Fruit fly (Drosophila melanogaster) whole organism, embryonic: ENCODE results near the gene Shaw.

Experiments used
- Antp ChIP-seq: fragments of 200-800 bp; sonication (Bioruptor generic); optimal IDR thresholded peaks from 3 replicates; lab custom pipeline; 2016; ENCODE audit warnings: missing biosample characterization, missing genetic modification characterization
- CG10366 ChIP-seq: fragments of 200-800 bp; sonication (Bioruptor generic); IDR thresholded peaks from 2 replicates; pipeline ENCODE4 v1.3.6; 2022; ENCODE audit warnings: missing biosample characterization, missing genetic modification characterization
- CG11560 ChIP-seq: fragments of 200-800 bp; sonication (Bioruptor generic); IDR thresholded peaks from 3 replicates; pipeline ENCODE4 v1.3.6; 2022; ENCODE audit warnings: missing biosample characterization, missing genetic modification characterization
- CG11723 ChIP-seq: fragments of 200-800 bp; sonication (Bioruptor generic); optimal IDR thresholded peaks from 2 replicates; lab custom pipeline; 2017; ENCODE audit warnings: missing biosample characterization, mild to moderate bottlenecking, missing genetic modification characterization
- CG12236 ChIP-seq: fragments of 200-800 bp; sonication (Bioruptor generic); optimal IDR thresholded peaks from 2 replicates; lab custom pipeline; 2016; ENCODE audit warnings: missing biosample characterization, missing genetic modification characterization
- CG12769 ChIP-seq: fragments of 200-800 bp; sonication (Bioruptor generic); optimal IDR thresholded peaks from 2 replicates; lab custom pipeline; 2019; ENCODE audit warnings: missing biosample characterization, mild to moderate bottlenecking, missing genetic modification characterization, moderate library complexity
- CG13123 ChIP-seq: fragments of 200-800 bp; sonication (Bioruptor generic); optimal IDR thresholded peaks from 2 replicates; lab custom pipeline; 2016; ENCODE audit warnings: missing biosample characterization, missing genetic modification characterization
- CG13424 ChIP-seq: fragments of 200-800 bp; sonication (Bioruptor generic); optimal IDR thresholded peaks from 2 replicates; lab custom pipeline; 2019; ENCODE audit warnings: missing biosample characterization, mild to moderate bottlenecking, missing genetic modification characterization, moderate library complexity
- CG13624 ChIP-seq: fragments of 200-800 bp; sonication (Bioruptor generic); optimal IDR thresholded peaks from 2 replicates; lab custom pipeline; 2016; ENCODE audit warnings: missing biosample characterization, missing genetic modification characterization
- CG15601 ChIP-seq: fragments of 200-800 bp; sonication (Bioruptor generic); optimal IDR thresholded peaks from 3 replicates; lab custom pipeline; 2019; ENCODE audit warnings: missing biosample characterization, mild to moderate bottlenecking, missing genetic modification characterization, moderate library complexity
- CG16863 ChIP-seq: fragments of 200-800 bp; sonication (Bioruptor generic); optimal IDR thresholded peaks from 3 replicates; lab custom pipeline; 2016; ENCODE audit warnings: missing biosample characterization, missing genetic modification characterization
- CG17328 ChIP-seq: fragments of 200-800 bp; sonication (Bioruptor generic); IDR thresholded peaks from 2 replicates; pipeline ENCODE4 v1.3.6; 2022; ENCODE audit warnings: missing biosample characterization, missing genetic modification characterization
- CG17829 ChIP-seq: fragments of 200-800 bp; optimal IDR thresholded peaks from 2 replicates; lab custom pipeline; 2019; ENCODE audit warnings: missing biosample characterization, mild to moderate bottlenecking, missing genetic modification characterization, moderate library complexity
- CG18599 ChIP-seq: fragments of 200-800 bp; sonication (Bioruptor generic); optimal IDR thresholded peaks from 3 replicates; lab custom pipeline; 2017; ENCODE audit warnings: missing biosample characterization, missing genetic modification characterization, mild to moderate bottlenecking, moderate library complexity, missing genetic modification reagents
- CG30403 ChIP-seq: fragments of 200-800 bp; sonication (Bioruptor generic); optimal IDR thresholded peaks from 3 replicates; lab custom pipeline; 2016; ENCODE audit warnings: missing biosample characterization, missing genetic modification characterization
- CG3838 ChIP-seq: fragments of 200-800 bp; sonication (Bioruptor generic); optimal IDR thresholded peaks from 3 replicates; lab custom pipeline; 2016; ENCODE audit warnings: missing biosample characterization, missing genetic modification characterization
- CG4617 ChIP-seq: fragments of 200-800 bp; sonication (Bioruptor generic); optimal IDR thresholded peaks from 3 replicates; lab custom pipeline; 2016; ENCODE audit warnings: missing biosample characterization, missing genetic modification characterization, borderline replicate concordance
- CG4820 ChIP-seq: fragments of 200-800 bp; sonication (Bioruptor generic); optimal IDR thresholded peaks from 3 replicates; lab custom pipeline; 2016; ENCODE audit warnings: missing biosample characterization, missing genetic modification characterization
- CG5953 ChIP-seq: fragments of 200-800 bp; sonication (Bioruptor generic); IDR thresholded peaks from 2 replicates; pipeline ENCODE4 v1.3.6; 2022; ENCODE audit warnings: missing biosample characterization, missing genetic modification characterization
- CG8290 ChIP-seq, 3 experiments: fragments of 200-800 bp; sonication (Bioruptor generic); optimal IDR thresholded peaks; 2 replicates each; lab custom pipeline; 2016 to 2019; ENCODE audit warnings: missing biosample characterization in 3 of 3, missing genetic modification characterization in 3 of 3, mild to moderate bottlenecking in 2 of 3, moderate library complexity in 1 of 3
- CG8388 ChIP-seq: fragments of 200-800 bp; sonication (Bioruptor generic); optimal IDR thresholded peaks from 2 replicates; lab custom pipeline; 2019; ENCODE audit warnings: missing biosample characterization, mild to moderate bottlenecking, missing genetic modification characterization, moderate library complexity
- CG8478 ChIP-seq: fragments of >200 bp; optimal IDR thresholded peaks from 2 replicates; lab custom pipeline; 2018
- CG9797 ChIP-seq: fragments of 200-800 bp; sonication (Bioruptor generic); optimal IDR thresholded peaks from 3 replicates; lab custom pipeline; 2018; ENCODE audit warnings: missing biosample characterization, mild to moderate bottlenecking, missing genetic modification characterization
- Fer1 ChIP-seq: fragments of 200-800 bp; sonication (Bioruptor generic); optimal IDR thresholded peaks from 2 replicates; lab custom pipeline; 2017; ENCODE audit warnings: missing biosample characterization, mild to moderate bottlenecking, missing genetic modification characterization
- Fer3 ChIP-seq: fragments of 200-800 bp; sonication (Bioruptor generic); optimal IDR thresholded peaks from 2 replicates; lab custom pipeline; 2018; ENCODE audit warnings: missing biosample characterization, mild to moderate bottlenecking, missing genetic modification characterization, moderate library complexity
- Hand ChIP-seq: fragments of 200-800 bp; sonication (Bioruptor generic); optimal IDR thresholded peaks from 2 replicates; lab custom pipeline; 2017; ENCODE audit warnings: mild to moderate bottlenecking, missing biosample characterization, missing genetic modification reagents, missing genetic modification characterization
- Hmx ChIP-seq: fragments of 200-800 bp; sonication (Bioruptor generic); optimal IDR thresholded peaks from 2 replicates; lab custom pipeline; 2016; ENCODE audit warnings: missing biosample characterization, missing genetic modification characterization
- Hr3 ChIP-seq: fragments of 200-800 bp; sonication (Bioruptor generic); optimal IDR thresholded peaks from 3 replicates; lab custom pipeline; 2016; ENCODE audit warnings: missing biosample characterization, missing genetic modification characterization
- Jarid2 ChIP-seq: fragments of 200-800 bp; sonication (Bioruptor generic); optimal IDR thresholded peaks from 3 replicates; lab custom pipeline; 2017; ENCODE audit warnings: mild to moderate bottlenecking, missing biosample characterization, missing genetic modification reagents, missing genetic modification characterization
- Kr ChIP-seq: fragments of 200-800 bp; sonication (Bioruptor generic); optimal IDR thresholded peaks from 2 replicates; lab custom pipeline; 2017; ENCODE audit warnings: missing biosample characterization, mild to moderate bottlenecking, missing genetic modification characterization
- MTF-1 ChIP-seq: fragments of 200-800 bp; sonication (Bioruptor generic); optimal IDR thresholded peaks from 2 replicates; lab custom pipeline; 2018; ENCODE audit warnings: missing biosample characterization, mild to moderate bottlenecking, missing genetic modification characterization, borderline replicate concordance
- Mad ChIP-seq: fragments of 200-800 bp; sonication (Bioruptor generic); optimal IDR thresholded peaks from 2 replicates; lab custom pipeline; 2016; ENCODE audit warnings: missing biosample characterization, missing genetic modification characterization
- Med ChIP-seq: fragments of 200-800 bp; sonication (Bioruptor generic); peaks from one replicate; lab custom pipeline; 2016; ENCODE audit warnings: missing biosample characterization, missing genetic modification characterization, mild to moderate bottlenecking, inconsistent platforms, moderate library complexity
- Oaz ChIP-seq: fragments of 200-800 bp; sonication (Bioruptor generic); IDR thresholded peaks from 2 replicates; pipeline ENCODE4 v1.3.6; 2022; ENCODE audit warnings: missing biosample characterization, missing genetic modification characterization
- Pdp1 ChIP-seq, 2 experiments: fragments of 200-800 bp; sonication (Bioruptor generic); optimal IDR thresholded peaks; 3 replicates each; lab custom pipeline; 2016; ENCODE audit warnings: missing biosample characterization in 2 of 2, missing genetic modification characterization in 2 of 2, mild to moderate bottlenecking in 1 of 2, moderate library complexity in 1 of 2
- Sry-δ ChIP-seq: fragments of 200-800 bp; sonication (Bioruptor generic); optimal IDR thresholded peaks from 2 replicates; lab custom pipeline; 2016; ENCODE audit warnings: missing biosample characterization, missing genetic modification characterization
- abd-A ChIP-seq: fragments of 200-800 bp; sonication (Bioruptor generic); optimal IDR thresholded peaks from 3 replicates; lab custom pipeline; 2019; ENCODE audit warnings: missing biosample characterization, mild to moderate bottlenecking, missing genetic modification characterization, moderate library complexity
- esg ChIP-seq: fragments of 200-800 bp; sonication (Bioruptor generic); conservative IDR thresholded peaks from 2 replicates; pipeline ENCODE4 v1.3.6; 2022; ENCODE audit warnings: missing biosample characterization, missing genetic modification characterization
- fd64A ChIP-seq: fragments of 200-800 bp; sonication (Bioruptor generic); optimal IDR thresholded peaks from 3 replicates; lab custom pipeline; 2018; ENCODE audit warnings: missing biosample characterization, mild to moderate bottlenecking, missing genetic modification characterization
- her ChIP-seq: fragments of 200-800 bp; sonication (Bioruptor generic); optimal IDR thresholded peaks from 2 replicates; lab custom pipeline; 2016; ENCODE audit warnings: missing biosample characterization, missing genetic modification characterization
- hth ChIP-seq: fragments of >200 bp; optimal IDR thresholded peaks from 2 replicates; lab custom pipeline; 2017; ENCODE audit warnings: inconsistent platforms
- mirr ChIP-seq: fragments of 200-800 bp; sonication (Bioruptor generic); optimal IDR thresholded peaks from 3 replicates; lab custom pipeline; 2018; ENCODE audit warnings: missing biosample characterization, mild to moderate bottlenecking, missing genetic modification characterization
- nom ChIP-seq: fragments of 200-800 bp; sonication (Bioruptor generic); optimal IDR thresholded peaks from 2 replicates; lab custom pipeline; 2017; ENCODE audit warnings: missing biosample characterization, missing genetic modification characterization, mild to moderate bottlenecking, moderate library complexity, missing genetic modification reagents
- slbo ChIP-seq: fragments of 200-800 bp; sonication (Bioruptor generic); IDR thresholded peaks from 2 replicates; pipeline ENCODE4 v1.3.6; 2022; ENCODE audit warnings: missing biosample characterization, missing genetic modification characterization
- sr ChIP-seq: fragments of 200-800 bp; sonication (Bioruptor generic); IDR thresholded peaks from 3 replicates; pipeline ENCODE4 v1.3.6; 2022; ENCODE audit warnings: missing biosample characterization, missing genetic modification characterization
- sug ChIP-seq: fragments of 200-800 bp; optimal IDR thresholded peaks from 2 replicates; lab custom pipeline; 2019; ENCODE audit warnings: missing biosample characterization, mild to moderate bottlenecking, missing genetic modification characterization, moderate library complexity
- tio ChIP-seq: fragments of 200-800 bp; sonication (Bioruptor generic); optimal IDR thresholded peaks from 2 replicates; lab custom pipeline; 2017; ENCODE audit warnings: missing biosample characterization, missing genetic modification characterization, inconsistent platforms
- ttk ChIP-seq: fragments of 200-800 bp; sonication (Bioruptor generic); IDR thresholded peaks from 2 replicates; pipeline ENCODE4 v2.1.2; 2022; ENCODE audit warnings: missing biosample characterization, missing genetic modification characterization
- wdn ChIP-seq: fragments of 200-800 bp; sonication (Bioruptor generic); IDR thresholded peaks from 2 replicates; pipeline ENCODE4 v1.3.6; 2022; ENCODE audit warnings: missing biosample characterization, missing genetic modification characterization
- zfh2 ChIP-seq: fragments of 200-800 bp; sonication (Bioruptor generic); optimal IDR thresholded peaks from 2 replicates; lab custom pipeline; 2016; ENCODE audit warnings: missing biosample characterization, missing genetic modification characterization

The Shaw gene

dm6 chr2L:3772937-3773623, 55.1 kb downstream of the Shaw start (continued):
- TF ChIP-seq CG8478 (lab: Kevin White, UChicago) = no peak
- TF ChIP-seq esg (GFP tag; lab: Robert Waterston, UW) = no peak
- TF ChIP-seq CG5953 (GFP tag; lab: Robert Waterston, UW) = no peak
- no peak for TF ChIP-seq zfh2 (GFP tag; lab: Kevin White, UChicago)
- no peak for TF ChIP-seq sr (GFP tag; lab: Robert Waterston, UW)
- peak; percentile 34 for TF ChIP-seq CG4820 (GFP tag; lab: Kevin White, UChicago)
- TF ChIP-seq Sry-δ (GFP tag; lab: Kevin White, UChicago) = no peak
- no peak for TF ChIP-seq CG13624 (GFP tag; lab: Kevin White, UChicago)
- TF ChIP-seq Mad (GFP tag; lab: Kevin White, UChicago) = no peak
- TF ChIP-seq CG12236 (GFP tag; lab: Kevin White, UChicago) = no peak
- TF ChIP-seq CG3838 (GFP tag; lab: Kevin White, UChicago) = no peak
- no peak for TF ChIP-seq CG13123 (GFP tag; lab: Kevin White, UChicago)
- no peak for TF ChIP-seq Hmx (GFP tag; lab: Kevin White, UChicago)
- no peak for TF ChIP-seq Jarid2 (GFP tag; lab: Kevin White, UChicago)
- 0 out of 2 replicates have a peak, but pooled peaks have one; percentile 43 for TF ChIP-seq slbo (GFP tag; lab: Robert Waterston, UW)
- TF ChIP-seq Antp (GFP tag; lab: Kevin White, UChicago) = no peak
- no peak for TF ChIP-seq CG16863 (GFP tag; lab: Kevin White, UChicago)
- TF ChIP-seq wdn (GFP tag; lab: Robert Waterston, UW) = no peak
- no peak for TF ChIP-seq CG8290 (GFP tag; optimal IDR thresholded peaks at IDR 0.05; lab: Kevin White, UChicago)
- peak in 1 of 2 experiments; percentile 36 for TF ChIP-seq CG8290 (tag; optimal IDR thresholded peaks at IDR 0.05; lab: Kevin White, UChicago)
- TF ChIP-seq Fer1 (GFP tag; lab: Kevin White, UChicago) = peak; percentile 64
- peak; percentile 54 for TF ChIP-seq CG8388
- TF ChIP-seq Pdp1 (GFP tag; optimal IDR thresholded peaks at IDR 0.05; lab: Kevin White, UChicago) = peak; percentile 6 to 9
- TF ChIP-seq CG17328 (GFP tag; lab: Robert Waterston, UW) = no peak
- peak; percentile 7 for TF ChIP-seq CG15601
- TF ChIP-seq her (GFP tag; lab: Kevin White, UChicago) = no peak
- no peak for TF ChIP-seq CG9797 (GFP tag; lab: Kevin White, UChicago)
- peak; percentile 55 for TF ChIP-seq Hr3
- peak; percentile 75 for TF ChIP-seq CG13424
- peak; percentile 56 for TF ChIP-seq nom (GFP tag; lab: Kevin White, UChicago)
- peak; percentile 37 for TF ChIP-seq Med (GFP tag; lab: Kevin White, UChicago)
- TF ChIP-seq sug (tag; lab: Kevin White, UChicago) = peak; percentile 32
- TF ChIP-seq fd64A (GFP tag; lab: Kevin White, UChicago) = no peak
- peak; percentile 36 for TF ChIP-seq Fer3
- TF ChIP-seq Oaz (GFP tag; lab: Robert Waterston, UW) = no peak
- peak; percentile 63 for TF ChIP-seq CG30403 (GFP tag; lab: Kevin White, UChicago)
- peak; percentile 50 for TF ChIP-seq CG17829
- TF ChIP-seq hth = no peak
- no peak for TF ChIP-seq mirr (GFP tag; lab: Kevin White, UChicago)
- TF ChIP-seq CG4617 = no peak
- TF ChIP-seq Kr (GFP tag; lab: Kevin White, UChicago) = no peak
- peak; percentile 55 for TF ChIP-seq tio (GFP tag; lab: Kevin White, UChicago)
- no peak for TF ChIP-seq MTF-1 (GFP tag; lab: Kevin White, UChicago)
- 0 out of 2 replicates have a peak, but pooled peaks have one; percentile 9 for TF ChIP-seq CG10366 (GFP tag; lab: Robert Waterston, UW)
- peak; percentile 51 for TF ChIP-seq CG11723 (GFP tag; lab: Kevin White, UChicago)
- 0 out of 3 replicates have a peak, but pooled peaks have one; percentile 29 for TF ChIP-seq CG11560 (tag; lab: Robert Waterston, UW)
- peak; percentile 37; the same call in 1 of the 2 replicates for TF ChIP-seq ttk (GFP tag; lab: Robert Waterston, UW)
- peak; percentile 75 for TF ChIP-seq CG12769 (tag; lab: Kevin White, UChicago)
- TF ChIP-seq Hand = peak; percentile 52
- peak; percentile 57 for TF ChIP-seq CG18599 (GFP tag; lab: Kevin White, UChicago)
- TF ChIP-seq abd-A (tag; lab: Kevin White, UChicago) = peak; percentile 35
